Worm (Caenorhabditis elegans): ENCODE measurements around the gene C06B3.6.

- TF ChIP-seq snpc-4 (tag; optimal IDR thresholded peaks at IDR 0.05) (no peak), unc-62 (GFP tag; optimal IDR thresholded peaks at IDR 0.05) (no peak), blmp-1 (tag; optimal IDR thresholded peaks at IDR 0.05) (no peak), bed-3 (GFP tag; optimal IDR thresholded peaks at IDR 0.05) (no peak)
Measured at ce11 chrV:13906166-13906565, 2.6 kb downstream of the C06B3.6 start, which contains the start of gene stdh-1.

Data from whole organism, mixed stage, embryonic.